Worm (Caenorhabditis elegans) whole organism, young adult: ENCODE results near the gene EEED8.13.

Experiments
- B0019.2 ChIP-seq: fragments of 200-800 bp; sonication (Bioruptor generic); conservative IDR thresholded peaks from 2 replicates; pipeline ENCODE4 v1.3.6; 2022; ENCODE audit warnings: missing genetic modification reagents, missing genetic modification characterization, missing compliant biosample characterization
- B0035.1 ChIP-seq: sonication (generic microtip); optimal IDR thresholded peaks from 2 replicates; lab custom pipeline; 2016; ENCODE audit warnings: missing genetic modification characterization, mild to moderate bottlenecking, missing compliant biosample characterization, missing genotype, missing genetic modification reagents
- C06A6.2 ChIP-seq: fragments of 200-800 bp; sonication (Bioruptor generic); conservative IDR thresholded peaks from 2 replicates; pipeline ENCODE4 v1.3.6; 2022; ENCODE audit warnings: missing genetic modification characterization, missing compliant biosample characterization
- F23B12.7 ChIP-seq: sonication (generic microtip); optimal IDR thresholded peaks from 2 replicates; lab custom pipeline; 2017; ENCODE audit warnings: missing genetic modification characterization, mild to moderate bottlenecking, missing compliant biosample characterization, antibody characterized with exemption, moderate library complexity; ENCODE audit not compliant: insufficient read depth
- F33H1.4 ChIP-seq: fragments of 200-800 bp; sonication (Bioruptor generic); IDR thresholded peaks from 2 replicates; pipeline ENCODE4 v1.3.6; 2022; ENCODE audit warnings: missing genetic modification reagents, missing genetic modification characterization, missing compliant biosample characterization
- F39B2.1 ChIP-seq: fragments of 200-800 bp; sonication (Bioruptor generic); IDR thresholded peaks from 2 replicates; pipeline ENCODE4 v1.3.6; 2022; ENCODE audit warnings: missing genetic modification reagents, missing genetic modification characterization, missing compliant biosample characterization
- F49E8.2 ChIP-seq: sonication (generic microtip); optimal IDR thresholded peaks from 3 replicates; lab custom pipeline; 2017; ENCODE audit warnings: missing genetic modification characterization, mild to moderate bottlenecking, missing compliant biosample characterization, antibody characterized with exemption, moderate library complexity; ENCODE audit not compliant: insufficient read depth
- T26A5.8 ChIP-seq: sonication (generic microtip); optimal IDR thresholded peaks from 2 replicates; lab custom pipeline; 2016; ENCODE audit warnings: missing genetic modification characterization, missing compliant biosample characterization
- Y53F4B.3 ChIP-seq: fragments of 200-800 bp; sonication (Bioruptor generic); IDR thresholded peaks from 2 replicates; pipeline ENCODE4 v1.3.6; 2022; ENCODE audit warnings: missing genetic modification reagents, missing genetic modification characterization, missing compliant biosample characterization
- Y56A3A.18 ChIP-seq: fragments of 200-800 bp; sonication (Bioruptor generic); IDR thresholded peaks from 2 replicates; pipeline ENCODE4 v1.3.6; 2022; ENCODE audit warnings: missing genetic modification reagents, missing genetic modification characterization, missing compliant biosample characterization
- akir-1 ChIP-seq: fragments of 200-800 bp; sonication (Bioruptor generic); optimal IDR thresholded peaks from 2 replicates; lab custom pipeline; 2018; ENCODE audit warnings: mild to moderate bottlenecking, missing genetic modification characterization, moderate library complexity, missing compliant biosample characterization
- aptf-3 ChIP-seq: fragments of 200-800 bp; sonication (Bioruptor generic); IDR thresholded peaks from 2 replicates; pipeline ENCODE4 v1.3.6; 2022; ENCODE audit warnings: missing genetic modification characterization, missing compliant biosample characterization
- attf-3 ChIP-seq: fragments of 200-800 bp; sonication (Bioruptor generic); conservative IDR thresholded peaks from 2 replicates; pipeline ENCODE4 v1.3.6; 2022; ENCODE audit warnings: missing genetic modification reagents, missing genetic modification characterization, missing compliant biosample characterization
- bed-1 ChIP-seq: fragments of 200-800 bp; sonication (Bioruptor generic); IDR thresholded peaks from 2 replicates; pipeline ENCODE4 v1.3.6; 2022; ENCODE audit warnings: missing genetic modification reagents, missing genetic modification characterization, missing compliant biosample characterization
- ceh-100 ChIP-seq: fragments of 200-800 bp; sonication (Bioruptor generic); IDR thresholded peaks from 2 replicates; pipeline ENCODE4 v1.3.6; 2022; ENCODE audit warnings: missing genetic modification reagents, missing genetic modification characterization, missing compliant biosample characterization
- ceh-40 ChIP-seq: fragments of 200-800 bp; sonication (Bioruptor generic); IDR thresholded peaks from 2 replicates; pipeline ENCODE4 v1.3.6; 2022; ENCODE audit warnings: missing genetic modification characterization, missing compliant biosample characterization
- ceh-91 ChIP-seq: fragments of 200-800 bp; sonication (Bioruptor generic); IDR thresholded peaks from 2 replicates; pipeline ENCODE4 v1.3.6; 2022; ENCODE audit warnings: missing genetic modification reagents, missing genetic modification characterization, missing compliant biosample characterization
- die-1 ChIP-seq: sonication (generic microtip); optimal IDR thresholded peaks from 2 replicates; lab custom pipeline; 2016; ENCODE audit warnings: missing genotype, mild to moderate bottlenecking, missing genetic modification characterization, missing compliant biosample characterization
- dox-1 ChIP-seq: fragments of 200-800 bp; sonication (Bioruptor generic); IDR thresholded peaks from 2 replicates; pipeline ENCODE4 v1.3.6; 2022; ENCODE audit warnings: missing genetic modification reagents, missing genetic modification characterization, missing compliant biosample characterization
- efl-1 ChIP-seq: fragments of 150-350 bp; optimal IDR thresholded peaks from 2 replicates; lab custom pipeline; 2014; ENCODE audit warnings: missing biosample characterization, missing genetic modification reagents, missing genetic modification characterization
- egrh-3 ChIP-seq: fragments of 200-800 bp; sonication (Bioruptor generic); IDR thresholded peaks from 2 replicates; pipeline ENCODE4 v1.3.6; 2022; ENCODE audit warnings: missing genetic modification reagents, missing genetic modification characterization, missing compliant biosample characterization
- ets-4 ChIP-seq: fragments of 200-800 bp; sonication (Bioruptor generic); optimal IDR thresholded peaks from 2 replicates; lab custom pipeline; 2018; ENCODE audit warnings: mild to moderate bottlenecking, missing genetic modification characterization, missing compliant biosample characterization
- hlh-26 ChIP-seq: fragments of 200-800 bp; sonication (Bioruptor generic); conservative IDR thresholded peaks from 2 replicates; pipeline ENCODE4 v1.3.6; 2022; ENCODE audit warnings: missing genetic modification reagents, missing genetic modification characterization, missing compliant biosample characterization
- hmg-20 ChIP-seq: fragments of 200-800 bp; sonication (Bioruptor generic); IDR thresholded peaks from 2 replicates; pipeline ENCODE4 v1.3.6; 2022; ENCODE audit warnings: missing genetic modification reagents, missing genetic modification characterization, missing compliant biosample characterization
- hsf-1 ChIP-seq: fragments of 200-800 bp; sonication (Bioruptor generic); IDR thresholded peaks from 2 replicates; pipeline ENCODE4 v1.3.6; 2022; ENCODE audit warnings: missing genetic modification reagents, missing genetic modification characterization, missing compliant biosample characterization
- lag-1 ChIP-seq: fragments of 200-800 bp; sonication (Bioruptor generic); IDR thresholded peaks from 2 replicates; pipeline ENCODE4 v1.3.6; 2022; ENCODE audit warnings: missing genetic modification reagents, missing genetic modification characterization, missing compliant biosample characterization
- let-607 ChIP-seq, 2 experiments: fragments of 200-800 bp in 1 of 2; sonication (Bioruptor generic) in 1 of 2; sonication (generic microtip) in 1 of 2; optimal IDR thresholded peaks; 2 replicates each; lab custom pipeline; 2016 to 2018; ENCODE audit warnings: mild to moderate bottlenecking in 2 of 2, missing compliant biosample characterization in 2 of 2, missing genetic modification characterization in 2 of 2, moderate library complexity in 2 of 2, missing genotype in 1 of 2
- lin-26 ChIP-seq: fragments of 200-800 bp; sonication (Bioruptor generic); IDR thresholded peaks from 2 replicates; pipeline ENCODE4 v1.3.6; 2022; ENCODE audit warnings: missing genetic modification reagents, missing genetic modification characterization, missing compliant biosample characterization
- lir-1 ChIP-seq: fragments of 200-800 bp; sonication (Bioruptor generic); conservative IDR thresholded peaks from 2 replicates; pipeline ENCODE4 v1.3.6; 2022; ENCODE audit warnings: missing genetic modification reagents, missing genetic modification characterization, missing compliant biosample characterization
- mxl-1 ChIP-seq: sonication (generic microtip); optimal IDR thresholded peaks from 2 replicates; lab custom pipeline; 2016; ENCODE audit warnings: missing genetic modification characterization, missing compliant biosample characterization
- nfya-1 ChIP-seq: sonication (generic microtip); optimal IDR thresholded peaks from 2 replicates; lab custom pipeline; 2017; ENCODE audit warnings: antibody characterized with exemption, missing compliant biosample characterization, missing genetic modification characterization, borderline replicate concordance; ENCODE audit not compliant: insufficient read depth
- nhr-120 ChIP-seq: fragments of 200-800 bp; sonication (Bioruptor generic); IDR thresholded peaks from 2 replicates; pipeline ENCODE4 v1.3.6; 2022; ENCODE audit warnings: missing genetic modification characterization, missing compliant biosample characterization
- nhr-27 ChIP-seq: fragments of 200-800 bp; sonication (Bioruptor generic); optimal IDR thresholded peaks from 2 replicates; lab custom pipeline; 2018; ENCODE audit warnings: mild to moderate bottlenecking, missing genetic modification characterization, moderate library complexity, missing compliant biosample characterization
- nhr-80 ChIP-seq: sonication (generic microtip); optimal IDR thresholded peaks from 2 replicates; lab custom pipeline; 2016; ENCODE audit warnings: missing genetic modification characterization, missing compliant biosample characterization
- pbrm-1 ChIP-seq: fragments of 200-800 bp; sonication (Bioruptor generic); IDR thresholded peaks from 2 replicates; pipeline ENCODE4 v1.3.6; 2022; ENCODE audit warnings: missing genetic modification reagents, missing genetic modification characterization, missing compliant biosample characterization
- pha-4 ChIP-seq: fragments of 150-350 bp; sonication (generic microtip); optimal IDR thresholded peaks from 2 replicates; lab custom pipeline; 2014; ENCODE audit warnings: missing biosample characterization, missing genetic modification reagents, missing genetic modification characterization
- rec-8 ChIP-seq, 2 experiments: sonication (generic microtip); optimal IDR thresholded peaks; 2 replicates each; lab custom pipeline; 2016; ENCODE audit warnings: mild to moderate bottlenecking in 2 of 2, missing genetic modification characterization in 2 of 2, missing genetic modification reagents in 2 of 2, missing genotype in 2 of 2, missing biosample characterization in 1 of 2, missing compliant biosample characterization in 1 of 2, moderate library complexity in 1 of 2
- snpc-3.4 ChIP-seq: sonication (generic microtip); optimal IDR thresholded peaks from 2 replicates; lab custom pipeline; 2017; ENCODE audit warnings: missing genetic modification characterization, mild to moderate bottlenecking, missing compliant biosample characterization, antibody characterized with exemption, moderate library complexity, missing genotype, missing genetic modification reagents
- somi-1 ChIP-seq: fragments of 200-800 bp; sonication (Bioruptor generic); optimal IDR thresholded peaks from 2 replicates; lab custom pipeline; 2018; ENCODE audit warnings: mild to moderate bottlenecking, missing genetic modification characterization, missing compliant biosample characterization
- tlf-1 ChIP-seq: fragments of 200-800 bp; sonication (Bioruptor generic); optimal IDR thresholded peaks from 2 replicates; lab custom pipeline; 2018; ENCODE audit warnings: mild to moderate bottlenecking, missing genetic modification characterization, missing compliant biosample characterization
- unc-130 ChIP-seq: sonication (generic microtip); optimal IDR thresholded peaks from 2 replicates; lab custom pipeline; 2016; ENCODE audit warnings: missing genetic modification reagents, missing genetic modification characterization, missing compliant biosample characterization
- ztf-18 ChIP-seq: sonication (generic microtip); optimal IDR thresholded peaks from 2 replicates; lab custom pipeline; 2016; ENCODE audit warnings: missing genotype, mild to moderate bottlenecking, missing genetic modification characterization, missing compliant biosample characterization
- ztf-22 ChIP-seq: fragments of 200-800 bp; sonication (Bioruptor generic); optimal IDR thresholded peaks from 2 replicates; lab custom pipeline; 2018; ENCODE audit warnings: mild to moderate bottlenecking, missing genetic modification characterization, moderate library complexity, missing compliant biosample characterization

The EEED8.13 gene

ce11 chrII:5373275-5374047 lies 38.9 kb downstream of the EEED8.13 start, which contains the start of the genes agt-2 and F09E5.3 (continued):
- TF ChIP-seq F23B12.7: peak; percentile 13
- TF ChIP-seq ceh-100: peak; percentile 68
- peak; percentile 61 for TF ChIP-seq pha-4 (tag; lab: Kevin White, UChicago)
- no peak for TF ChIP-seq hlh-26 (GFP tag; lab: Robert Waterston, UW)
- peak; percentile 84 for TF ChIP-seq dox-1
- peak; percentile 40 for TF ChIP-seq tlf-1 (GFP tag; lab: Kevin White, UChicago)
- TF ChIP-seq F33H1.4 (GFP tag; lab: Robert Waterston, UW): peak; percentile 53
- peak; percentile 59 for TF ChIP-seq attf-3
- TF ChIP-seq pbrm-1 (GFP tag; lab: Robert Waterston, UW): peak; percentile 86
- TF ChIP-seq nhr-27 (tag; lab: Kevin White, UChicago): no peak
- TF ChIP-seq let-607 (tag; optimal IDR thresholded peaks at IDR 0.05; lab: Kevin White, UChicago): peak; percentile 30 to 51
- peak; percentile 67 for TF ChIP-seq lir-1
- TF ChIP-seq T26A5.8: no peak
- peak; percentile 19 for TF ChIP-seq somi-1
- no peak for TF ChIP-seq bed-1 (GFP tag; lab: Robert Waterston, UW)
- no peak for TF ChIP-seq unc-130 (GFP tag; lab: Kevin White, UChicago)
- peak; percentile 37; the same call in 1 of the 2 replicates for TF ChIP-seq ceh-91 (GFP tag; lab: Robert Waterston, UW)
- TF ChIP-seq lin-26 (GFP tag; lab: Robert Waterston, UW): peak; percentile 55; the same call in 1 of the 2 replicates
- TF ChIP-seq C06A6.2 (GFP tag; lab: Robert Waterston, UW): peak; percentile 75; the same call in 1 of the 2 replicates
- TF ChIP-seq B0019.2 (GFP tag; lab: Robert Waterston, UW): no peak
- no peak for TF ChIP-seq die-1 (tag; lab: Kevin White, UChicago)
- TF ChIP-seq hsf-1: no peak
- peak; percentile 96 for TF ChIP-seq ztf-18
- no peak for TF ChIP-seq Y53F4B.3
- TF ChIP-seq nhr-120 (GFP tag; lab: Robert Waterston, UW): no peak
- peak; percentile 50; the same call in 1 of the 2 replicates for TF ChIP-seq hmg-20 (GFP tag; lab: Robert Waterston, UW)
- TF ChIP-seq Y56A3A.18 (GFP tag; lab: Robert Waterston, UW): no peak
- peak; percentile 12 for TF ChIP-seq ets-4 (GFP tag; lab: Kevin White, UChicago)
- peak; percentile 40 for TF ChIP-seq efl-1 (GFP tag; lab: Kevin White, UChicago)
- TF ChIP-seq F39B2.1 (GFP tag; lab: Robert Waterston, UW): no peak
- TF ChIP-seq snpc-3.4: no peak
- TF ChIP-seq ztf-22 (GFP tag; lab: Kevin White, UChicago): no peak
- no peak for TF ChIP-seq aptf-3 (GFP tag; lab: Robert Waterston, UW)
- no peak for TF ChIP-seq nfya-1 (tag; lab: Kevin White, UChicago)
- no peak for TF ChIP-seq akir-1 (GFP tag; lab: Kevin White, UChicago)
- TF ChIP-seq ceh-40 (GFP tag; lab: Robert Waterston, UW): no peak
- TF ChIP-seq F49E8.2 (tag; lab: Kevin White, UChicago): no peak
- TF ChIP-seq nhr-80 (tag; lab: Kevin White, UChicago): peak; percentile 59
- no peak for TF ChIP-seq mxl-1 (tag; lab: Kevin White, UChicago)
- no peak for TF ChIP-seq B0035.1 (tag; lab: Kevin White, UChicago)
- no peak for TF ChIP-seq lag-1 (GFP tag; lab: Robert Waterston, UW)
- no peak for TF ChIP-seq rec-8 (tag; optimal IDR thresholded peaks at IDR 0.05; lab: Kevin White, UChicago)
- TF ChIP-seq egrh-3: no peak
